Worm (Caenorhabditis elegans): ENCODE measurements around the gene alh-9.

The alh-9 gene

DNA sequence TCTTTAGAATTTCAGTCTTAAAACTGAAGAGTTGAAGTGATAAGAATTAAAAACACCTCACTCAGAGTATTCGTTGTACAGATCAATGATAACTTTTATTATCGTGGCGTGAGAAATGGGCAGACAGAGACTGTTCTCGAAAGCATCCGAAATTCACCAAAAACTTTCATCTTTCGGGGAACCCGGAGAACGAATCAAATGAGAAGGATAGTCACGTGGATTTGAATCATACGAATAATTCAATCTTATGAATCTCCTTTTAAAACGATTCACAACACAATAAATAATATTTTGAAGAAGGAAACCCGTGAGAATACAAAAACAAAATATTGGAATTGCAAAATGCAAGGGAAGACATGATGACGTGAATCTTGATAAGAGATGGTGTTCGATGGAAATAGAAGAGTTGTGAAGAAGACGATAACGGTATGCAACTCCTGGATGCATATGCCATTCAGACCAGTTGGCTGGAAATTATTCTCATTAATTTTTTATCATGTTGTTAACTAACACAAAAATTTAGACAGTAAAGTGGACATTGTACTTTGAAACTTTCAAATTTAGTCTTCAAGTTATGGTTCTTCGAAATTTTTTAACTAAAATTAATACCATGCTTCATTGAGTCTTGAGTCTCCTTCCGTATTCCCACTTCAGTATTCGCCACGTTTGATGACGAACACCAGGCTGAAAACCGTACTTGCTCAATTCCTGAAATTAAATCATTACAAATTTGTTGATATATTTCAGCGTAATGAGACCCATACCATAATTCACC is 21.2 kb downstream of the alh-9 start (continued):
- TF ChIP-seq ceh-27 (GFP tag; optimal IDR thresholded peaks at IDR 0.05), result no peak
- no peak for TF ChIP-seq C17E4.6 (GFP tag; IDR thresholded peaks at IDR 0.05)
- no peak for TF ChIP-seq cebp-1 (GFP tag; IDR thresholded peaks at IDR 0.05)
- TF ChIP-seq cebp-1 (tag; optimal IDR thresholded peaks at IDR 0.05), result peak; percentile 8
- TF ChIP-seq lin-54 (GFP tag; optimal IDR thresholded peaks at IDR 0.05), result peak; percentile 4
- no peak for TF ChIP-seq egrh-3 (GFP tag; IDR thresholded peaks at IDR 0.05)
- no peak for TF ChIP-seq attf-5 (GFP tag; optimal IDR thresholded peaks at IDR 0.05)
- TF ChIP-seq B0035.1 (tag; optimal IDR thresholded peaks at IDR 0.05), result no peak
- no peak for TF ChIP-seq chd-7 (tag; optimal IDR thresholded peaks at IDR 0.05)
- peak; percentile 2 for TF ChIP-seq ztf-26 (tag; optimal IDR thresholded peaks at IDR 0.05)
- no peak for TF ChIP-seq F10E7.11 (tag; optimal IDR thresholded peaks at IDR 0.05)
- TF ChIP-seq B0019.2 (GFP tag; conservative IDR thresholded peaks at IDR 0.05), result no peak
- no peak for TF ChIP-seq mcd-1 (GFP tag; IDR thresholded peaks at IDR 0.05)
- no peak for TF ChIP-seq B0336.3 (GFP tag; IDR thresholded peaks at IDR 0.05)
- TF ChIP-seq lin-35 (GFP tag; optimal IDR thresholded peaks at IDR 0.05), result no peak
- 0 out of 2 replicates have a peak, but pooled peaks have one; percentile 20 for TF ChIP-seq hsf-1 (GFP tag; IDR thresholded peaks at IDR 0.05)
- no peak for TF ChIP-seq lin-26 (GFP tag; IDR thresholded peaks at IDR 0.05)
- TF ChIP-seq ama-1 (optimal IDR thresholded peaks at IDR 0.05), result peak; percentile 43
- TF ChIP-seq ama-1 (GFP tag; optimal IDR thresholded peaks at IDR 0.05), result no peak
- TF ChIP-seq rec-8 (tag; optimal IDR thresholded peaks at IDR 0.05), result no peak
- TF ChIP-seq snpc-1.1 (tag; optimal IDR thresholded peaks at IDR 0.05; ENCODE audit: insufficient read depth), result no peak
- no peak for TF ChIP-seq K11D2.4 (GFP tag; IDR thresholded peaks at IDR 0.05)
- no peak for TF ChIP-seq madf-10 (tag; optimal IDR thresholded peaks at IDR 0.05)
- no peak for TF ChIP-seq sdz-38 (tag; optimal IDR thresholded peaks at IDR 0.05)
- TF ChIP-seq ztf-25 (GFP tag; IDR thresholded peaks at IDR 0.05), result no peak
- no peak for TF ChIP-seq B0261.1 (tag; optimal IDR thresholded peaks at IDR 0.05)
- TF ChIP-seq lsl-1 (GFP tag; optimal IDR thresholded peaks at IDR 0.05), result no peak
- no peak for TF ChIP-seq nfya-2 (GFP tag; IDR thresholded peaks at IDR 0.05)
- no peak for TF ChIP-seq ceh-58 (GFP tag; IDR thresholded peaks at IDR 0.05)
- no peak for TF ChIP-seq Y53G8AR.9 (GFP tag; conservative IDR thresholded peaks at IDR 0.05)
- TF ChIP-seq ZK185.1 (tag; optimal IDR thresholded peaks at IDR 0.05; ENCODE audit: poor library complexity, severe bottlenecking), result no peak
- TF ChIP-seq F52B5.7 (tag; optimal IDR thresholded peaks at IDR 0.05), result no peak
- TF ChIP-seq cebp-2 (GFP tag; IDR thresholded peaks at IDR 0.05), result no peak
- no peak for TF ChIP-seq F57A8.1 (GFP tag; optimal IDR thresholded peaks at IDR 0.05)
- TF ChIP-seq ekl-4 (GFP tag; IDR thresholded peaks at IDR 0.05), result no peak
- no peak for TF ChIP-seq K12H6.12 (tag; optimal IDR thresholded peaks at IDR 0.05)
- no peak for TF ChIP-seq aptf-3 (GFP tag; IDR thresholded peaks at IDR 0.05)
- no peak for TF ChIP-seq nhr-120 (GFP tag; IDR thresholded peaks at IDR 0.05)
- no peak for TF ChIP-seq let-526 (GFP tag; IDR thresholded peaks at IDR 0.05)
- TF ChIP-seq ztf-6 (GFP tag; IDR thresholded peaks at IDR 0.05), result no peak
- TF ChIP-seq mel-28 (tag; optimal IDR thresholded peaks at IDR 0.05; ENCODE audit: borderline replicate concordance), result no peak
- no peak for TF ChIP-seq Y53F4B.3 (GFP tag; IDR thresholded peaks at IDR 0.05)
- no peak for TF ChIP-seq sptf-2 (GFP tag; optimal IDR thresholded peaks at IDR 0.05)
- no peak for TF ChIP-seq die-1 (tag; optimal IDR thresholded peaks at IDR 0.05)
- TF ChIP-seq lsy-27 (tag; optimal IDR thresholded peaks at IDR 0.05; ENCODE audit: borderline replicate concordance, insufficient read depth), result no peak
- TF ChIP-seq zfh-2 (GFP tag; conservative IDR thresholded peaks at IDR 0.05), result no peak
- TF ChIP-seq fkh-3 (tag; optimal IDR thresholded peaks at IDR 0.05), result no peak
- TF ChIP-seq ets-4 (GFP tag; optimal IDR thresholded peaks at IDR 0.05), result no peak

All from whole organism, young adult.